Worm (Caenorhabditis elegans) whole organism, L4 larva: ENCODE data around the gene acdh-11.

Source experiments
- D1046.2 ChIP-seq: fragments of 200-800 bp; sonication (Bioruptor generic); IDR thresholded peaks from 2 replicates; pipeline ENCODE4 v1.3.6; 2022; ENCODE audit warnings: missing genetic modification characterization, missing compliant biosample characterization
- F26F4.8 ChIP-seq: fragments of 200-800 bp; sonication (Bioruptor generic); conservative IDR thresholded peaks from 2 replicates; pipeline ENCODE4 v1.3.6; 2022; ENCODE audit warnings: missing genetic modification characterization, missing compliant biosample characterization
- F37D6.2 ChIP-seq: sonication (generic microtip); optimal IDR thresholded peaks from 2 replicates; lab custom pipeline; 2016; ENCODE audit warnings: mild to moderate bottlenecking, missing genetic modification characterization, missing compliant biosample characterization
- T20F7.1 ChIP-seq: fragments of 200-800 bp; sonication (Bioruptor generic); optimal IDR thresholded peaks from 2 replicates; lab custom pipeline; 2018; ENCODE audit warnings: mild to moderate bottlenecking, missing genetic modification characterization, missing compliant biosample characterization
- Y105C5A.15 ChIP-seq: fragments of 200-800 bp; sonication (Bioruptor generic); IDR thresholded peaks from 2 replicates; pipeline ENCODE4 v1.3.6; 2022; ENCODE audit warnings: missing genetic modification characterization, missing compliant biosample characterization
- Y48G9A.11 ChIP-seq: fragments of 200-800 bp; sonication (Bioruptor generic); IDR thresholded peaks from 2 replicates; pipeline ENCODE4 v1.3.6; 2022; ENCODE audit warnings: missing genetic modification reagents, missing genetic modification characterization, missing compliant biosample characterization
- Y5F2A.4 ChIP-seq: fragments of 200-800 bp; sonication (Bioruptor generic); optimal IDR thresholded peaks from 2 replicates; lab custom pipeline; 2018; ENCODE audit warnings: mild to moderate bottlenecking, missing genetic modification characterization, missing compliant biosample characterization
- ZK546.5 ChIP-seq, 2 experiments: sonication (generic microtip); optimal IDR thresholded peaks; 2 replicates each; lab custom pipeline; 2017; ENCODE audit warnings: missing biosample characterization in 2 of 2, missing genetic modification characterization in 2 of 2
- aha-1 ChIP-seq: fragments of 150-350 bp; peaks from one replicate; lab custom pipeline; 2014; ENCODE audit warnings: missing biosample characterization, missing genetic modification characterization
- arid-1 ChIP-seq: fragments of 200-800 bp; sonication (Bioruptor generic); conservative IDR thresholded peaks from 2 replicates; pipeline ENCODE4 v1.3.6; 2022; ENCODE audit warnings: missing genetic modification reagents, missing genetic modification characterization, missing compliant biosample characterization
- attf-4 ChIP-seq: sonication (generic microtip); optimal IDR thresholded peaks from 3 replicates; lab custom pipeline; 2017; ENCODE audit warnings: missing biosample characterization, missing genetic modification characterization
- ceh-20 ChIP-seq: fragments of 200-800 bp; sonication (Bioruptor generic); IDR thresholded peaks from 2 replicates; pipeline ENCODE4 v1.3.6; 2022; ENCODE audit warnings: missing genetic modification reagents, missing genetic modification characterization, missing compliant biosample characterization
- ceh-28 ChIP-seq: fragments of 150-350 bp; optimal IDR thresholded peaks from 2 replicates; lab custom pipeline; 2014; ENCODE audit warnings: missing biosample characterization, missing genetic modification reagents, missing genetic modification characterization
- ceh-32 ChIP-seq: sonication (generic microtip); optimal IDR thresholded peaks from 2 replicates; lab custom pipeline; 2016; ENCODE audit warnings: mild to moderate bottlenecking, missing genetic modification characterization, missing compliant biosample characterization; ENCODE audit not compliant: poor library complexity
- ces-1 ChIP-seq: fragments of 150-350 bp; sonication (generic microtip); optimal IDR thresholded peaks from 4 replicates; lab custom pipeline; 2014; ENCODE audit warnings: missing biosample characterization, missing genetic modification reagents, missing genetic modification characterization
- cey-2 ChIP-seq: sonication (generic microtip); optimal IDR thresholded peaks from 3 replicates; lab custom pipeline; 2017; ENCODE audit warnings: missing genetic modification characterization, mild to moderate bottlenecking, missing compliant biosample characterization, antibody characterized with exemption, borderline replicate concordance; ENCODE audit not compliant: insufficient read depth
- daf-12 ChIP-seq: fragments of 150-350 bp; optimal IDR thresholded peaks from 2 replicates; lab custom pipeline; 2014; ENCODE audit warnings: missing biosample characterization, missing genetic modification reagents, missing genetic modification characterization
- daf-19 ChIP-seq: fragments of 200-800 bp; sonication (Bioruptor generic); conservative IDR thresholded peaks from 2 replicates; pipeline ENCODE4 v1.3.6; 2022; ENCODE audit warnings: missing genetic modification characterization, missing compliant biosample characterization
- daf-8 ChIP-seq: fragments of 200-800 bp; sonication (Bioruptor generic); IDR thresholded peaks from 2 replicates; pipeline ENCODE4 v1.3.6; 2022; ENCODE audit warnings: missing genetic modification characterization, missing compliant biosample characterization
- dmd-8 ChIP-seq: fragments of 200-800 bp; sonication (Bioruptor generic); IDR thresholded peaks from 2 replicates; pipeline ENCODE4 v1.3.6; 2022; ENCODE audit warnings: missing genetic modification characterization, missing compliant biosample characterization
- dmd-9 ChIP-seq: fragments of 200-800 bp; sonication (Bioruptor generic); IDR thresholded peaks from 2 replicates; pipeline ENCODE4 v1.3.6; 2022; ENCODE audit warnings: missing genetic modification reagents, missing genetic modification characterization, missing compliant biosample characterization
- dpl-1 ChIP-seq: fragments of 150-350 bp; optimal IDR thresholded peaks from 2 replicates; lab custom pipeline; 2014; ENCODE audit warnings: missing biosample characterization, missing genetic modification reagents, missing genetic modification characterization
- egl-27 ChIP-seq: sonication (generic microtip); optimal IDR thresholded peaks from 3 replicates; lab custom pipeline; 2017; ENCODE audit warnings: missing biosample characterization, missing genetic modification reagents, missing genetic modification characterization
- egl-43 ChIP-seq: fragments of 200-800 bp; sonication (Bioruptor generic); IDR thresholded peaks from 2 replicates; pipeline ENCODE4 v1.3.6; 2022; ENCODE audit warnings: missing genetic modification reagents, missing genetic modification characterization, missing compliant biosample characterization
- fkh-10 ChIP-seq: fragments of 150-350 bp; optimal IDR thresholded peaks from 2 replicates; lab custom pipeline; 2014; ENCODE audit warnings: missing biosample characterization, missing genetic modification reagents, missing genetic modification characterization
- fos-1 ChIP-seq: fragments of 150-350 bp; optimal IDR thresholded peaks from 2 replicates; lab custom pipeline; 2014; ENCODE audit warnings: missing biosample characterization, missing genetic modification characterization
- hif-1 ChIP-seq, 2 experiments: sonication (generic microtip); optimal IDR thresholded peaks; 2 replicates each; lab custom pipeline; 2016 to 2017; ENCODE audit warnings: missing compliant biosample characterization in 2 of 2, missing genetic modification characterization in 2 of 2, missing genetic modification reagents in 2 of 2, missing genotype in 2 of 2, mild to moderate bottlenecking in 1 of 2
- jun-1 ChIP-seq: fragments of 150-350 bp; optimal IDR thresholded peaks from 2 replicates; lab custom pipeline; 2014; ENCODE audit warnings: missing biosample characterization, missing genetic modification reagents, missing genetic modification characterization
- lin-15B ChIP-seq: fragments of 150-350 bp; sonication (generic microtip); optimal IDR thresholded peaks from 3 replicates; lab custom pipeline; 2014; ENCODE audit warnings: missing biosample characterization, missing genetic modification characterization
- lin-38 ChIP-seq: fragments of 200-800 bp; sonication (Bioruptor generic); IDR thresholded peaks from 2 replicates; pipeline ENCODE4 v1.3.6; 2022; ENCODE audit warnings: missing genetic modification reagents, missing genetic modification characterization, missing compliant biosample characterization
- lin-39 ChIP-seq: fragments of 150-350 bp; optimal IDR thresholded peaks from 2 replicates; lab custom pipeline; 2014; ENCODE audit warnings: missing biosample characterization, missing genetic modification reagents, missing genetic modification characterization
- lsy-2 ChIP-seq, 2 experiments: fragments of 150-350 bp in 1 of 2; sonication (generic microtip) in 1 of 2; optimal IDR thresholded peaks; 2 replicates each; lab custom pipeline; 2014 to 2017; ENCODE audit warnings: missing biosample characterization in 2 of 2, missing genetic modification characterization in 2 of 2
- mdt-29 ChIP-seq: fragments of 200-800 bp; sonication (Bioruptor generic); IDR thresholded peaks from 2 replicates; pipeline ENCODE4 v1.3.6; 2022; ENCODE audit warnings: missing genetic modification reagents, missing genetic modification characterization, missing compliant biosample characterization
- mep-1 ChIP-seq: fragments of 150-350 bp; sonication (generic microtip); optimal IDR thresholded peaks from 3 replicates; lab custom pipeline; 2014; ENCODE audit warnings: missing biosample characterization, missing genetic modification characterization
- mxl-3 ChIP-seq: fragments of 200-800 bp; sonication (Bioruptor generic); optimal IDR thresholded peaks from 2 replicates; lab custom pipeline; 2018; ENCODE audit warnings: mild to moderate bottlenecking, missing genetic modification characterization, missing compliant biosample characterization
- nhr-11 ChIP-seq: fragments of 150-350 bp; optimal IDR thresholded peaks from 2 replicates; lab custom pipeline; 2014; ENCODE audit warnings: missing biosample characterization, missing genetic modification characterization
- nhr-237 ChIP-seq: sonication (generic microtip); optimal IDR thresholded peaks from 2 replicates; lab custom pipeline; 2017; ENCODE audit warnings: missing biosample characterization, missing genetic modification characterization
- nhr-25 ChIP-seq: sonication (generic microtip); optimal IDR thresholded peaks from 2 replicates; lab custom pipeline; 2017; ENCODE audit warnings: missing genetic modification characterization, mild to moderate bottlenecking, missing compliant biosample characterization, antibody characterized with exemption, moderate library complexity, borderline replicate concordance; ENCODE audit not compliant: insufficient read depth
- pha-4 ChIP-seq, 2 experiments: fragments of 150-350 bp in 1 of 2; fragments of 200-800 bp in 1 of 2; sonication (Bioruptor generic) in 1 of 2; IDR thresholded peaks in 1 of 2; optimal IDR thresholded peaks in 1 of 2; 2 replicates each; pipeline versions ENCODE4 v1.3.6 to Lab custom; 2014 to 2022; ENCODE audit warnings: missing genetic modification characterization in 2 of 2, missing genetic modification reagents in 2 of 2, missing biosample characterization in 1 of 2, missing compliant biosample characterization in 1 of 2
- php-3 ChIP-seq: fragments of 200-800 bp; sonication (Bioruptor generic); IDR thresholded peaks from 2 replicates; pipeline ENCODE4 v1.3.6; 2022; ENCODE audit warnings: missing genetic modification reagents, missing genetic modification characterization, missing compliant biosample characterization
- pqm-1 ChIP-seq: sonication (generic microtip); optimal IDR thresholded peaks from 2 replicates; lab custom pipeline; 2017; ENCODE audit warnings: missing biosample characterization, missing genetic modification characterization
- rbr-2 ChIP-seq: sonication (generic microtip); optimal IDR thresholded peaks from 2 replicates; lab custom pipeline; 2016; ENCODE audit warnings: missing genotype, missing genetic modification characterization, missing compliant biosample characterization
- saeg-2 ChIP-seq: fragments of 200-800 bp; sonication (Bioruptor generic); IDR thresholded peaks from 2 replicates; pipeline ENCODE4 v1.3.6; 2022; ENCODE audit warnings: missing genetic modification reagents, missing genetic modification characterization, missing compliant biosample characterization
- set-16 ChIP-seq: fragments of 200-800 bp; sonication (Bioruptor generic); IDR thresholded peaks from 2 replicates; pipeline ENCODE4 v1.3.6; 2022; ENCODE audit warnings: missing genetic modification reagents, missing genetic modification characterization, missing compliant biosample characterization
- skn-1 ChIP-seq: fragments of 150-350 bp; optimal IDR thresholded peaks from 2 replicates; lab custom pipeline; 2014; ENCODE audit warnings: missing biosample characterization, missing genetic modification characterization
- snpc-1.2 ChIP-seq: fragments of 200-800 bp; sonication (Bioruptor generic); IDR thresholded peaks from 2 replicates; pipeline ENCODE4 v1.3.6; 2022; ENCODE audit warnings: missing genetic modification reagents, missing genetic modification characterization, missing compliant biosample characterization
- tra-1 ChIP-seq: fragments of 200-800 bp; sonication (Bioruptor generic); IDR thresholded peaks from 2 replicates; pipeline ENCODE4 v1.3.6; 2022; ENCODE audit warnings: missing genetic modification reagents, missing genetic modification characterization, missing compliant biosample characterization
- unc-39 ChIP-seq: sonication (generic microtip); optimal IDR thresholded peaks from 2 replicates; lab custom pipeline; 2017; ENCODE audit warnings: missing biosample characterization, missing genetic modification characterization
- zfp-3 ChIP-seq: fragments of 200-800 bp; sonication (Bioruptor generic); conservative IDR thresholded peaks from 2 replicates; pipeline ENCODE4 v1.3.6; 2022; ENCODE audit warnings: missing genetic modification reagents, missing genetic modification characterization, missing compliant biosample characterization
- ztf-11 ChIP-seq: fragments of 150-350 bp; optimal IDR thresholded peaks from 2 replicates; lab custom pipeline; 2014; ENCODE audit warnings: missing biosample characterization, missing genetic modification characterization
- ztf-7 ChIP-seq: fragments of 150-350 bp; optimal IDR thresholded peaks from 2 replicates; lab custom pipeline; 2014; ENCODE audit warnings: missing biosample characterization, missing genetic modification characterization

acdh-11 gene

DNA sequence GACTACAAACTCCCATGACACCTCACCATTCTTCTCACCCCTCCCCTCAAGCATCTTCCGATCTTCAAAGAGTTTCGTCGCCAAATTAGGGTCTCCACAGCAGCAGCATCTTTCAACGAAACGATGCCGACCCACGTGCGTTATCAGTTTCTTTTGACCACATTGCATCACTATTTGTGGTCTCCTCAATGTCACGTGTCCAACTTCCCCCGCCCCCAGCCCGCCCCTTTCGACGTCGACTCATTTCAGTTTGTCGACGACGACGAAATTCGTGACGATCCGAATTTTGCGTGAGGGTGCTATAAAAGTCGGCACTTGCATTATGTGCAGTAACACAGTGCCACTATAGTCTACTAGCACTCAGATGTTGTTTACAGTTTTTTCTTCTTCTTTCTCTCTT is 31.9 kb upstream of the acdh-11 start (continued):
- TF ChIP-seq lin-38 (GFP tag; lab: Robert Waterston, UW) (no peak; the same call in 1 of the 2 replicates), ceh-32 (tag; lab: Kevin White, UChicago) (no peak), T20F7.1 (GFP tag; lab: Kevin White, UChicago) (no peak), jun-1 (tag; lab: Kevin White, UChicago) (no peak), fos-1 (no peak), nhr-237 (no peak), dpl-1 (GFP tag; lab: Kevin White, UChicago) (no peak), rbr-2 (tag; lab: Kevin White, UChicago) (no peak), Y5F2A.4 (GFP tag; lab: Kevin White, UChicago) (no peak), arid-1 (GFP tag; lab: Robert Waterston, UW) (peak; percentile 64; the same call in 1 of the 2 replicates), zfp-3 (GFP tag; lab: Robert Waterston, UW) (peak; percentile 59; the same call in 1 of the 2 replicates), Y105C5A.15 (GFP tag; lab: Robert Waterston, UW) (no peak), cey-2 (no peak), mxl-3 (GFP tag; lab: Kevin White, UChicago) (peak; percentile 98), ces-1 (GFP tag; lab: Kevin White, UChicago) (no peak), hif-1 (tag; optimal IDR thresholded peaks at IDR 0.05; lab: Kevin White, UChicago) (peak in 1 of 2 experiments; percentile 97), fkh-10 (no peak), F26F4.8 (GFP tag; lab: Robert Waterston, UW) (no peak), mdt-29 (GFP tag; lab: Robert Waterston, UW) (peak; percentile 69), F37D6.2 (no peak), pqm-1 (tag; lab: Kevin White, UChicago) (peak; percentile 35), ztf-11 (tag; lab: Kevin White, UChicago) (no peak), dmd-9 (no peak), lsy-2 (tag; optimal IDR thresholded peaks at IDR 0.05; lab: Kevin White, UChicago) (no peak), Y48G9A.11 (GFP tag; lab: Robert Waterston, UW) (no peak), ZK546.5 (tag; optimal IDR thresholded peaks at IDR 0.05; lab: Kevin White, UChicago) (no peak), D1046.2 (GFP tag; lab: Robert Waterston, UW) (no peak), snpc-1.2 (GFP tag; lab: Robert Waterston, UW) (no peak), tra-1 (GFP tag; lab: Robert Waterston, UW) (peak; percentile 82), attf-4 (tag; lab: Kevin White, UChicago) (no peak), set-16 (GFP tag; lab: Robert Waterston, UW) (peak; percentile 71), egl-43 (GFP tag; lab: Robert Waterston, UW) (no peak), skn-1 (tag; lab: Kevin White, UChicago) (no peak), daf-8 (no peak), daf-19 (GFP tag; lab: Robert Waterston, UW) (no peak), unc-39 (tag; lab: Kevin White, UChicago) (no peak), daf-12 (tag; lab: Kevin White, UChicago) (no peak), mep-1 (peak; percentile 30), ceh-28 (tag; lab: Kevin White, UChicago) (no peak), lin-15B (tag; lab: Kevin White, UChicago) (no peak), nhr-25 (tag; lab: Kevin White, UChicago) (no peak), php-3 (GFP tag; lab: Robert Waterston, UW) (peak; percentile 82), pha-4 (GFP tag; IDR thresholded peaks at IDR 0.05; lab: Robert Waterston, UW) (0 out of 2 replicates have a peak, but pooled peaks have one; percentile 46), pha-4 (tag; optimal IDR thresholded peaks at IDR 0.05; lab: Kevin White, UChicago) (no peak), saeg-2 (GFP tag; lab: Robert Waterston, UW) (0 out of 2 replicates have a peak, but pooled peaks have one; percentile 44), ztf-7 (tag; lab: Kevin White, UChicago) (peak; percentile 32), lin-39 (tag; lab: Kevin White, UChicago) (no peak), aha-1 (tag; lab: Kevin White, UChicago) (peak; percentile 45), nhr-11 (tag; lab: Kevin White, UChicago) (no peak), egl-27 (tag; lab: Kevin White, UChicago) (no peak), dmd-8 (no peak), ceh-20 (no peak)
